Fruit fly (Drosophila melanogaster) whole organism, embryonic: Measurements from ENCODE around the gene UGP.
A peak's percentile ranks its signal among the peaks of the same experiment; 100 is the strongest.

ENCODE experiments used
- ATbp ChIP-seq: fragments of 200-800 bp; sonication (Bioruptor generic); optimal IDR thresholded peaks from 2 replicates; lab custom pipeline; 2017; ENCODE audit warnings: missing biosample characterization, mild to moderate bottlenecking, missing genetic modification characterization, missing genetic modification reagents
- Aef1 ChIP-seq: fragments of 200-800 bp; sonication (Bioruptor generic); IDR thresholded peaks from 3 replicates; pipeline ENCODE4 v1.3.6; 2022; ENCODE audit warnings: missing biosample characterization, missing genetic modification characterization
- Bteb2 ChIP-seq: fragments of 200-800 bp; sonication (Bioruptor generic); optimal IDR thresholded peaks from 2 replicates; lab custom pipeline; 2016; ENCODE audit warnings: missing biosample characterization, missing genetic modification characterization
- CG10209 ChIP-seq: fragments of 200-800 bp; sonication (Bioruptor generic); optimal IDR thresholded peaks from 3 replicates; lab custom pipeline; 2017; ENCODE audit warnings: missing biosample characterization, mild to moderate bottlenecking, missing genetic modification characterization, missing genetic modification reagents
- CG12744 ChIP-seq: fragments of 200-800 bp; sonication (Bioruptor generic); optimal IDR thresholded peaks from 2 replicates; lab custom pipeline; 2016; ENCODE audit warnings: missing biosample characterization, missing genetic modification characterization
- CG12769 ChIP-seq: fragments of 200-800 bp; sonication (Bioruptor generic); optimal IDR thresholded peaks from 2 replicates; lab custom pipeline; 2019; ENCODE audit warnings: missing biosample characterization, mild to moderate bottlenecking, missing genetic modification characterization, moderate library complexity
- CG13296 ChIP-seq: fragments of 200-800 bp; sonication (Bioruptor generic); optimal IDR thresholded peaks from 3 replicates; lab custom pipeline; 2018; ENCODE audit warnings: missing biosample characterization, mild to moderate bottlenecking, missing genetic modification characterization
- CG13424 ChIP-seq: fragments of 200-800 bp; sonication (Bioruptor generic); optimal IDR thresholded peaks from 2 replicates; lab custom pipeline; 2019; ENCODE audit warnings: missing biosample characterization, mild to moderate bottlenecking, missing genetic modification characterization, moderate library complexity
- CG13624 ChIP-seq: fragments of 200-800 bp; sonication (Bioruptor generic); optimal IDR thresholded peaks from 2 replicates; lab custom pipeline; 2016; ENCODE audit warnings: missing biosample characterization, missing genetic modification characterization
- CG16813 ChIP-seq: fragments of 200-800 bp; sonication (Bioruptor generic); IDR thresholded peaks from 3 replicates; pipeline ENCODE4 v1.3.6; 2022; ENCODE audit warnings: missing biosample characterization, missing genetic modification characterization; ENCODE audit not compliant: partially characterized antibody
- CG18599 ChIP-seq: fragments of 200-800 bp; sonication (Bioruptor generic); optimal IDR thresholded peaks from 3 replicates; lab custom pipeline; 2017; ENCODE audit warnings: missing biosample characterization, missing genetic modification characterization, mild to moderate bottlenecking, moderate library complexity, missing genetic modification reagents
- CG31388 ChIP-seq: fragments of 200-800 bp; sonication (Bioruptor generic); optimal IDR thresholded peaks from 2 replicates; lab custom pipeline; 2016; ENCODE audit warnings: missing biosample characterization, missing genetic modification characterization
- CG3163 ChIP-seq: fragments of 200-800 bp; sonication (Bioruptor generic); optimal IDR thresholded peaks from 3 replicates; lab custom pipeline; 2016; ENCODE audit warnings: missing biosample characterization, missing genetic modification characterization
- CG42726 ChIP-seq: fragments of 200-800 bp; sonication (Bioruptor generic); IDR thresholded peaks from 2 replicates; pipeline ENCODE4 v1.3.6; 2022; ENCODE audit warnings: missing biosample characterization, missing genetic modification characterization; ENCODE audit not compliant: partially characterized antibody
- CG4854 ChIP-seq: fragments of 200-800 bp; sonication (Bioruptor generic); optimal IDR thresholded peaks from 2 replicates; lab custom pipeline; 2016; ENCODE audit warnings: missing biosample characterization, missing genetic modification characterization, inconsistent platforms
- CG7271 ChIP-seq: fragments of 200-800 bp; sonication (Bioruptor generic); optimal IDR thresholded peaks from 2 replicates; lab custom pipeline; 2018; ENCODE audit warnings: missing biosample characterization, mild to moderate bottlenecking, missing genetic modification characterization, moderate library complexity
- CG7556 ChIP-seq: fragments of 200-800 bp; sonication (Bioruptor generic); optimal IDR thresholded peaks from 2 replicates; lab custom pipeline; 2017; ENCODE audit warnings: missing biosample characterization, mild to moderate bottlenecking, missing genetic modification characterization
- CG8089 ChIP-seq: fragments of 200-800 bp; sonication (Bioruptor generic); optimal IDR thresholded peaks from 3 replicates; lab custom pipeline; 2016; ENCODE audit warnings: missing biosample characterization, missing genetic modification characterization
- CG8388 ChIP-seq: fragments of 200-800 bp; sonication (Bioruptor generic); optimal IDR thresholded peaks from 2 replicates; lab custom pipeline; 2019; ENCODE audit warnings: missing biosample characterization, mild to moderate bottlenecking, missing genetic modification characterization, moderate library complexity
- CkIIα-i1 ChIP-seq: fragments of 200-800 bp; sonication (Bioruptor generic); IDR thresholded peaks from 2 replicates; pipeline ENCODE4 v1.3.6; 2022; ENCODE audit warnings: missing biosample characterization, missing genetic modification characterization
- Dad ChIP-seq: fragments of 200-800 bp; sonication (Bioruptor generic); optimal IDR thresholded peaks from 3 replicates; lab custom pipeline; 2016; ENCODE audit warnings: missing biosample characterization, missing genetic modification characterization
- Dek ChIP-seq: fragments of 200-800 bp; sonication (Bioruptor generic); optimal IDR thresholded peaks from 3 replicates; lab custom pipeline; 2019; ENCODE audit warnings: missing biosample characterization, mild to moderate bottlenecking, missing genetic modification characterization, moderate library complexity
- Dfd ChIP-seq, 2 experiments: fragments of >200 bp; optimal IDR thresholded peaks; 2 replicates each; lab custom pipeline; 2017; ENCODE audit warnings: missing biosample characterization in 2 of 2, missing genetic modification characterization in 2 of 2
- Dip3 ChIP-seq: fragments of 200-800 bp; sonication (Bioruptor generic); optimal IDR thresholded peaks from 3 replicates; lab custom pipeline; 2016; ENCODE audit warnings: missing biosample characterization, missing genetic modification characterization
- Dll ChIP-seq: fragments of 200-800 bp; sonication (Bioruptor generic); IDR thresholded peaks from 4 replicates; pipeline ENCODE4 v1.3.6; 2022; ENCODE audit warnings: missing biosample characterization, missing genetic modification characterization; ENCODE audit not compliant: partially characterized antibody
- Doc2 ChIP-seq: fragments of 200-800 bp; sonication (Bioruptor generic); IDR thresholded peaks from 2 replicates; pipeline ENCODE4 v1.3.6; 2022; ENCODE audit warnings: missing biosample characterization, missing genetic modification characterization
- Elba2 ChIP-seq: fragments of 200-800 bp; sonication (Bioruptor generic); optimal IDR thresholded peaks from 3 replicates; lab custom pipeline; 2016; ENCODE audit warnings: missing biosample characterization, missing genetic modification characterization
- HLH3B ChIP-seq: fragments of 200-800 bp; sonication (Bioruptor generic); IDR thresholded peaks from 2 replicates; pipeline ENCODE4 v1.3.6; 2022; ENCODE audit warnings: missing biosample characterization, missing genetic modification characterization
- HmgZ ChIP-seq: fragments of 200-800 bp; sonication (Bioruptor generic); optimal IDR thresholded peaks from 2 replicates; lab custom pipeline; 2018; ENCODE audit warnings: missing biosample characterization, mild to moderate bottlenecking, missing genetic modification characterization
- Hsf ChIP-seq: fragments of 200-800 bp; sonication (Bioruptor generic); optimal IDR thresholded peaks from 3 replicates; lab custom pipeline; 2016; ENCODE audit warnings: missing biosample characterization, missing genetic modification characterization
- Mad ChIP-seq: fragments of 200-800 bp; sonication (Bioruptor generic); optimal IDR thresholded peaks from 2 replicates; lab custom pipeline; 2016; ENCODE audit warnings: missing biosample characterization, missing genetic modification characterization
- Nf-YB ChIP-seq: fragments of 200-800 bp; sonication (Bioruptor generic); optimal IDR thresholded peaks from 3 replicates; lab custom pipeline; 2019; ENCODE audit warnings: missing biosample characterization, mild to moderate bottlenecking, missing genetic modification characterization, moderate library complexity
- Nf-YC ChIP-seq: fragments of 200-800 bp; optimal IDR thresholded peaks from 3 replicates; lab custom pipeline; 2019; ENCODE audit warnings: missing biosample characterization, mild to moderate bottlenecking, missing genetic modification characterization, moderate library complexity
- Ravus ChIP-seq: fragments of 200-800 bp; sonication (Bioruptor generic); IDR thresholded peaks from 2 replicates; pipeline ENCODE4 v1.3.6; 2022; ENCODE audit warnings: missing biosample characterization, missing genetic modification characterization
- Vsx1 ChIP-seq: fragments of 200-800 bp; sonication (Bioruptor generic); optimal IDR thresholded peaks from 2 replicates; lab custom pipeline; 2017; ENCODE audit warnings: missing biosample characterization, mild to moderate bottlenecking, missing genetic modification characterization, missing genetic modification reagents
- caup ChIP-seq: fragments of 200-800 bp; sonication (Bioruptor generic); optimal IDR thresholded peaks from 3 replicates; lab custom pipeline; 2017; ENCODE audit warnings: missing biosample characterization, mild to moderate bottlenecking, missing genetic modification characterization, moderate library complexity; ENCODE audit not compliant: severe bottlenecking
- cg ChIP-seq: fragments of 200-800 bp; sonication (Bioruptor generic); optimal IDR thresholded peaks from 3 replicates; lab custom pipeline; 2019; ENCODE audit warnings: missing biosample characterization, mild to moderate bottlenecking, missing genetic modification characterization, moderate library complexity
- corto ChIP-seq: fragments of 200-800 bp; sonication (Bioruptor generic); optimal IDR thresholded peaks from 2 replicates; lab custom pipeline; 2016; ENCODE audit warnings: missing biosample characterization, mild to moderate bottlenecking, missing genetic modification characterization, moderate library complexity
- emc ChIP-seq: fragments of 200-800 bp; sonication (Bioruptor generic); optimal IDR thresholded peaks from 2 replicates; lab custom pipeline; 2016; ENCODE audit warnings: missing biosample characterization, missing genetic modification characterization
- grau ChIP-seq: fragments of 200-800 bp; optimal IDR thresholded peaks from 3 replicates; lab custom pipeline; 2019; ENCODE audit warnings: missing biosample characterization, mild to moderate bottlenecking, missing genetic modification characterization, moderate library complexity
- mam ChIP-seq: fragments of 200-800 bp; sonication (Bioruptor generic); optimal IDR thresholded peaks from 3 replicates; lab custom pipeline; 2016; ENCODE audit warnings: missing biosample characterization, missing genetic modification characterization
- rib ChIP-seq: fragments of 200-800 bp; sonication (Bioruptor generic); IDR thresholded peaks from 2 replicates; pipeline ENCODE4 v1.3.6; 2022; ENCODE audit warnings: missing biosample characterization, missing genetic modification characterization
- sc ChIP-seq, 3 experiments: fragments of >200 bp in 2 of 3; fragments of 200-800 bp in 1 of 3; sonication (Bioruptor generic) in 1 of 3; optimal IDR thresholded peaks; 2 replicates in 2 of 3; 3 replicates in 1 of 3; lab custom pipeline; 2017; ENCODE audit warnings: mild to moderate bottlenecking in 1 of 3, missing biosample characterization in 1 of 3, missing genetic modification characterization in 1 of 3, missing genetic modification reagents in 1 of 3
- scrt ChIP-seq: fragments of 200-800 bp; sonication (Bioruptor generic); optimal IDR thresholded peaks from 2 replicates; lab custom pipeline; 2018; ENCODE audit warnings: missing biosample characterization, mild to moderate bottlenecking, missing genetic modification characterization, moderate library complexity
- slbo ChIP-seq: fragments of 200-800 bp; sonication (Bioruptor generic); IDR thresholded peaks from 2 replicates; pipeline ENCODE4 v1.3.6; 2022; ENCODE audit warnings: missing biosample characterization, missing genetic modification characterization
- stc ChIP-seq: fragments of 200-800 bp; sonication (Bioruptor generic); IDR thresholded peaks from 2 replicates; pipeline ENCODE4 v1.3.6; 2022; ENCODE audit warnings: missing biosample characterization, missing genetic modification characterization
- z ChIP-seq: fragments of 200-800 bp; sonication (Bioruptor generic); IDR thresholded peaks from 3 replicates; pipeline ENCODE4 v1.3.6; 2022; ENCODE audit warnings: missing biosample characterization, missing genetic modification characterization
- zf30C ChIP-seq: fragments of 200-800 bp; sonication (Bioruptor generic); optimal IDR thresholded peaks from 3 replicates; lab custom pipeline; 2018; ENCODE audit warnings: missing biosample characterization, mild to moderate bottlenecking, missing genetic modification characterization

The UGP gene

dm6 chr3L:9357830-9358712 is 664 bp downstream of the UGP start (continued):
- TF ChIP-seq CG13624 (GFP tag; lab: Kevin White, UChicago) (no peak), HmgZ (peak; percentile 15), CkIIα-i1 (GFP tag; lab: Robert Waterston, UW) (no peak), caup (GFP tag; lab: Kevin White, UChicago) (peak; percentile 15), CG8089 (GFP tag; lab: Kevin White, UChicago) (no peak), zf30C (GFP tag; lab: Kevin White, UChicago) (no peak), emc (GFP tag; lab: Kevin White, UChicago) (no peak), Ravus (GFP tag; lab: Robert Waterston, UW) (no peak), HLH3B (GFP tag; lab: Robert Waterston, UW) (no peak), Dad (no peak), Elba2 (GFP tag; lab: Kevin White, UChicago) (peak; percentile 43), sc (optimal IDR thresholded peaks at IDR 0.05; lab: Kevin White, UChicago) (no peak), sc (GFP tag; optimal IDR thresholded peaks at IDR 0.05; lab: Kevin White, UChicago) (no peak), Vsx1 (GFP tag; lab: Kevin White, UChicago) (peak; percentile 75), Bteb2 (GFP tag; lab: Kevin White, UChicago) (no peak), scrt (GFP tag; lab: Kevin White, UChicago) (peak; percentile 49), CG10209 (GFP tag; lab: Kevin White, UChicago) (no peak), CG7271 (no peak), grau (no peak), Dll (GFP tag; lab: Robert Waterston, UW) (0 out of 4 replicates have a peak, but pooled peaks have one; percentile 23), CG16813 (no peak), mam (no peak), CG8388 (GFP tag; lab: Kevin White, UChicago) (no peak), CG31388 (GFP tag; lab: Kevin White, UChicago) (no peak), corto (peak; percentile 64), slbo (no peak), Aef1 (peak; percentile 9; the same call in 1 of the 3 replicates), Mad (GFP tag; lab: Kevin White, UChicago) (no peak), Doc2 (GFP tag; lab: Robert Waterston, UW) (no peak), stc (GFP tag; lab: Robert Waterston, UW) (0 out of 2 replicates have a peak, but pooled peaks have one; percentile 19), rib (GFP tag; lab: Robert Waterston, UW) (0 out of 2 replicates have a peak, but pooled peaks have one; percentile 28), cg (peak; percentile 82), Dek (no peak), ATbp (no peak), CG12769 (tag; lab: Kevin White, UChicago) (peak; percentile 60), Nf-YB (GFP tag; lab: Kevin White, UChicago) (no peak), Dfd (GFP tag; optimal IDR thresholded peaks at IDR 0.05; lab: Kevin White, UChicago) (no peak), z (no peak), CG7556 (no peak), CG4854 (GFP tag; lab: Kevin White, UChicago) (no peak), CG18599 (GFP tag; lab: Kevin White, UChicago) (no peak), Dip3 (no peak), CG42726 (no peak), Nf-YC (tag; lab: Kevin White, UChicago) (no peak), CG12744 (GFP tag; lab: Kevin White, UChicago) (no peak), CG13424 (tag; lab: Kevin White, UChicago) (no peak), CG3163 (GFP tag; lab: Kevin White, UChicago) (no peak), CG13296 (GFP tag; lab: Kevin White, UChicago) (no peak), Hsf (GFP tag; lab: Kevin White, UChicago) (no peak)
